Fruit fly (Drosophila melanogaster) whole organism, prepupa: ENCODE data around the gene UBL3.
A peak's percentile ranks its signal among the peaks of the same experiment; 100 is the strongest.

Experiments
- CG10631 ChIP-seq: fragments of 200-800 bp; sonication (Bioruptor generic); optimal IDR thresholded peaks from 2 replicates; lab custom pipeline; 2016; ENCODE audit warnings: missing biosample characterization, missing genetic modification characterization
- CG10669 ChIP-seq: fragments of 200-800 bp; sonication (Bioruptor generic); optimal IDR thresholded peaks from 3 replicates; lab custom pipeline; 2018; ENCODE audit warnings: missing biosample characterization, mild to moderate bottlenecking, missing genetic modification characterization, moderate library complexity
- CG11294 ChIP-seq: fragments of 200-800 bp; sonication (Bioruptor generic); IDR thresholded peaks from 2 replicates; pipeline ENCODE4 v1.3.6; 2022; ENCODE audit warnings: missing biosample characterization, missing genetic modification characterization
- CG11902 ChIP-seq: fragments of 200-800 bp; sonication (Bioruptor generic); optimal IDR thresholded peaks from 3 replicates; lab custom pipeline; 2016; ENCODE audit warnings: missing biosample characterization, missing genetic modification characterization
- CG16779 ChIP-seq: fragments of 200-800 bp; sonication (Bioruptor generic); optimal IDR thresholded peaks from 3 replicates; lab custom pipeline; 2017; ENCODE audit warnings: missing biosample characterization, mild to moderate bottlenecking, missing genetic modification characterization
- CG32006 ChIP-seq: fragments of 200-800 bp; sonication (Bioruptor generic); optimal IDR thresholded peaks from 3 replicates; lab custom pipeline; 2017; ENCODE audit warnings: missing biosample characterization, mild to moderate bottlenecking, missing genetic modification characterization
- CG34406 ChIP-seq: fragments of 200-800 bp; sonication (Bioruptor generic); optimal IDR thresholded peaks from 3 replicates; lab custom pipeline; 2016; ENCODE audit warnings: missing biosample characterization, missing genetic modification characterization
- CG3919 ChIP-seq: fragments of 200-800 bp; sonication (Bioruptor generic); optimal IDR thresholded peaks from 3 replicates; lab custom pipeline; 2016; ENCODE audit warnings: missing biosample characterization, missing genetic modification characterization
- CG4318 ChIP-seq: fragments of 200-800 bp; sonication (Bioruptor generic); optimal IDR thresholded peaks from 3 replicates; lab custom pipeline; 2017; ENCODE audit warnings: missing biosample characterization, mild to moderate bottlenecking, missing genetic modification characterization
- CG6163 ChIP-seq: fragments of 200-800 bp; sonication (Bioruptor generic); IDR thresholded peaks from 3 replicates; pipeline ENCODE4 v1.3.6; 2022; ENCODE audit warnings: missing biosample characterization, missing genetic modification characterization
- CG6276 ChIP-seq: fragments of 200-800 bp; sonication (Bioruptor generic); optimal IDR thresholded peaks from 2 replicates; lab custom pipeline; 2017; ENCODE audit warnings: missing biosample characterization, mild to moderate bottlenecking, missing genetic modification characterization
- CG6808 ChIP-seq: fragments of 200-800 bp; sonication (Bioruptor generic); optimal IDR thresholded peaks from 3 replicates; lab custom pipeline; 2017; ENCODE audit warnings: missing biosample characterization, missing genetic modification characterization, mild to moderate bottlenecking, moderate library complexity, missing genetic modification reagents
- CG7368 ChIP-seq: fragments of 200-800 bp; sonication (Bioruptor generic); optimal IDR thresholded peaks from 3 replicates; lab custom pipeline; 2016; ENCODE audit warnings: missing biosample characterization, missing genetic modification characterization
- CG8119 ChIP-seq: fragments of 200-800 bp; sonication (Bioruptor generic); IDR thresholded peaks from 3 replicates; pipeline ENCODE4 v1.3.6; 2022; ENCODE audit warnings: missing biosample characterization, missing genetic modification characterization
- CG8319 ChIP-seq: fragments of 200-800 bp; sonication (Bioruptor generic); optimal IDR thresholded peaks from 3 replicates; lab custom pipeline; 2016; ENCODE audit warnings: missing biosample characterization, missing genetic modification characterization
- CG9139 ChIP-seq: fragments of 200-800 bp; sonication (Bioruptor generic); optimal IDR thresholded peaks from 3 replicates; lab custom pipeline; 2017; ENCODE audit warnings: missing biosample characterization, mild to moderate bottlenecking, missing genetic modification characterization
- Eip75B ChIP-seq: fragments of 200-800 bp; sonication (Bioruptor generic); optimal IDR thresholded peaks from 3 replicates; lab custom pipeline; 2016; ENCODE audit warnings: missing biosample characterization, missing genetic modification characterization
- Hr38 ChIP-seq: sonication (Bioruptor generic); optimal IDR thresholded peaks from 2 replicates; lab custom pipeline; 2016; ENCODE audit warnings: missing biosample characterization, missing genetic modification characterization
- Hr39 ChIP-seq: fragments of 200-800 bp; sonication (Bioruptor generic); optimal IDR thresholded peaks from 2 replicates; lab custom pipeline; 2016; ENCODE audit warnings: missing biosample characterization, missing genetic modification characterization
- Lpt ChIP-seq: fragments of 200-800 bp; sonication (Bioruptor generic); optimal IDR thresholded peaks from 3 replicates; lab custom pipeline; 2016; ENCODE audit warnings: missing biosample characterization, missing genetic modification characterization
- Met ChIP-seq: fragments of 200-800 bp; sonication (Bioruptor generic); optimal IDR thresholded peaks from 3 replicates; lab custom pipeline; 2016; ENCODE audit warnings: missing biosample characterization, missing genetic modification characterization
- OdsH ChIP-seq: fragments of 200-800 bp; sonication (Bioruptor generic); optimal IDR thresholded peaks from 3 replicates; lab custom pipeline; 2016; ENCODE audit warnings: missing biosample characterization, missing genetic modification characterization
- Smox ChIP-seq: fragments of 200-800 bp; sonication (Bioruptor generic); optimal IDR thresholded peaks from 3 replicates; lab custom pipeline; 2016; ENCODE audit warnings: missing biosample characterization, missing genetic modification characterization
- Sox14 ChIP-seq: fragments of 200-800 bp; sonication (Bioruptor generic); optimal IDR thresholded peaks from 3 replicates; lab custom pipeline; 2016; ENCODE audit warnings: missing biosample characterization, missing genetic modification characterization
- Sox15 ChIP-seq: fragments of 200-800 bp; sonication (Bioruptor generic); optimal IDR thresholded peaks from 3 replicates; lab custom pipeline; 2016; ENCODE audit warnings: missing biosample characterization, missing genetic modification characterization
- achi ChIP-seq: fragments of 200-800 bp; sonication (Bioruptor generic); optimal IDR thresholded peaks from 3 replicates; lab custom pipeline; 2016; ENCODE audit warnings: missing biosample characterization, missing genetic modification characterization
- acj6 ChIP-seq: fragments of 200-800 bp; sonication (Bioruptor generic); optimal IDR thresholded peaks from 3 replicates; lab custom pipeline; 2016; ENCODE audit warnings: missing biosample characterization, missing genetic modification characterization
- cyc ChIP-seq: fragments of 200-800 bp; sonication (Bioruptor generic); optimal IDR thresholded peaks from 3 replicates; lab custom pipeline; 2016; ENCODE audit warnings: missing biosample characterization, missing genetic modification characterization
- dsx ChIP-seq: fragments of 200-800 bp; optimal IDR thresholded peaks from 3 replicates; lab custom pipeline; 2019; ENCODE audit warnings: missing biosample characterization, mild to moderate bottlenecking, missing genetic modification characterization, moderate library complexity; ENCODE audit not compliant: poor library complexity, severe bottlenecking
- fd85E ChIP-seq: fragments of 200-800 bp; sonication (Bioruptor generic); optimal IDR thresholded peaks from 3 replicates; lab custom pipeline; 2016; ENCODE audit warnings: missing biosample characterization, missing genetic modification characterization
- fkh ChIP-seq: fragments of 200-800 bp; sonication (Bioruptor generic); optimal IDR thresholded peaks from 3 replicates; lab custom pipeline; 2017; ENCODE audit warnings: missing biosample characterization, mild to moderate bottlenecking, missing genetic modification characterization, moderate library complexity
- lz ChIP-seq: fragments of 200-800 bp; sonication (Bioruptor generic); optimal IDR thresholded peaks from 3 replicates; lab custom pipeline; 2016; ENCODE audit warnings: missing biosample characterization, missing genetic modification characterization
- net ChIP-seq: fragments of 200-800 bp; sonication (Bioruptor generic); optimal IDR thresholded peaks from 3 replicates; lab custom pipeline; 2016; ENCODE audit warnings: missing biosample characterization, missing genetic modification characterization
- salr ChIP-seq, 2 experiments: fragments of 200-800 bp; sonication (Bioruptor generic); optimal IDR thresholded peaks; 3 replicates each; lab custom pipeline; 2016 to 2018; ENCODE audit warnings: missing biosample characterization in 2 of 2, missing genetic modification characterization in 2 of 2, mild to moderate bottlenecking in 1 of 2
- spab ChIP-seq: fragments of 200-800 bp; sonication (Bioruptor generic); optimal IDR thresholded peaks from 2 replicates; lab custom pipeline; 2017; ENCODE audit warnings: missing biosample characterization, mild to moderate bottlenecking, missing genetic modification characterization, missing genetic modification reagents
- ss ChIP-seq, 2 experiments: fragments of 200-800 bp; sonication (Bioruptor generic); optimal IDR thresholded peaks; 2 replicates in 1 of 2; 3 replicates in 1 of 2; lab custom pipeline; 2017 to 2018; ENCODE audit warnings: mild to moderate bottlenecking in 2 of 2, missing biosample characterization in 2 of 2, missing genetic modification characterization in 2 of 2, moderate library complexity in 1 of 2
- topi ChIP-seq: fragments of 200-800 bp; sonication (Bioruptor generic); optimal IDR thresholded peaks from 3 replicates; lab custom pipeline; 2016; ENCODE audit warnings: missing biosample characterization, missing genetic modification characterization
- vri ChIP-seq: fragments of 200-800 bp; sonication (Bioruptor generic); optimal IDR thresholded peaks from 3 replicates; lab custom pipeline; 2016; ENCODE audit warnings: missing biosample characterization, mild to moderate bottlenecking, missing genetic modification characterization

Gene UBL3

dm6 chrX:15886411-15887246, 33.7 kb upstream of the UBL3 start (continued):
- TF ChIP-seq Sox15 (no peak), fkh (GFP tag; lab: Kevin White, UChicago) (peak; percentile 87), OdsH (no peak), acj6 (no peak), CG6808 (GFP tag; lab: Kevin White, UChicago) (peak; percentile 94), CG11294 (GFP tag; lab: Robert Waterston, UW) (peak; percentile 56; the same call in 1 of the 2 replicates), CG16779 (tag; lab: Kevin White, UChicago) (peak; percentile 96), ss (GFP tag; optimal IDR thresholded peaks at IDR 0.05; lab: Kevin White, UChicago) (peak; percentile 97 to 98), spab (GFP tag; lab: Kevin White, UChicago) (peak; percentile 87), fd85E (GFP tag; lab: Kevin White, UChicago) (peak; percentile 43), CG9139 (GFP tag; lab: Kevin White, UChicago) (peak; percentile 92), CG8319 (no peak), dsx (GFP tag; lab: Kevin White, UChicago) (peak; percentile 88), salr (GFP tag; optimal IDR thresholded peaks at IDR 0.05; lab: Kevin White, UChicago) (peak in 1 of 2 experiments; percentile 81), achi (GFP tag; lab: Kevin White, UChicago) (no peak), Sox14 (GFP tag; lab: Kevin White, UChicago) (no peak), Eip75B (GFP tag; lab: Kevin White, UChicago) (peak; percentile 78), CG8119 (GFP tag; lab: Robert Waterston, UW) (peak; percentile 92), Hr38 (GFP tag; lab: Kevin White, UChicago) (no peak), CG6163 (peak; percentile 98), vri (GFP tag; lab: Kevin White, UChicago) (no peak), CG34406 (peak; percentile 74), topi (GFP tag; lab: Kevin White, UChicago) (no peak), lz (GFP tag; lab: Kevin White, UChicago) (peak; percentile 14), cyc (GFP tag; lab: Kevin White, UChicago) (no peak), CG6276 (GFP tag; lab: Kevin White, UChicago) (peak; percentile 97), Hr39 (GFP tag; lab: Kevin White, UChicago) (no peak), Smox (GFP tag; lab: Kevin White, UChicago) (no peak), Met (no peak), CG32006 (GFP tag; lab: Kevin White, UChicago) (no peak), CG10669 (GFP tag; lab: Kevin White, UChicago) (peak; percentile 89)
- TF ChIP-seq, all 60 proteins: peak for 34

- TF ChIP-seq CG16779 (tag; lab: Kevin White, UChicago) (no peak), Sox15 (no peak), net (no peak), CG11902 (GFP tag; lab: Kevin White, UChicago) (no peak), Lpt (GFP tag; lab: Kevin White, UChicago) (no peak), CG7368 (GFP tag; lab: Kevin White, UChicago) (no peak), CG10631 (GFP tag; lab: Kevin White, UChicago) (no peak), CG4318 (GFP tag; lab: Kevin White, UChicago) (no peak), Eip75B (GFP tag; lab: Kevin White, UChicago) (no peak), CG3919 (GFP tag; lab: Kevin White, UChicago) (no peak)
These were observed 22.6 kb upstream of the UBL3 start for dm6 chrX:15875569-15875968.
